Worm (Caenorhabditis elegans): ENCODE measurements around the gene nep-8.

DNA sequence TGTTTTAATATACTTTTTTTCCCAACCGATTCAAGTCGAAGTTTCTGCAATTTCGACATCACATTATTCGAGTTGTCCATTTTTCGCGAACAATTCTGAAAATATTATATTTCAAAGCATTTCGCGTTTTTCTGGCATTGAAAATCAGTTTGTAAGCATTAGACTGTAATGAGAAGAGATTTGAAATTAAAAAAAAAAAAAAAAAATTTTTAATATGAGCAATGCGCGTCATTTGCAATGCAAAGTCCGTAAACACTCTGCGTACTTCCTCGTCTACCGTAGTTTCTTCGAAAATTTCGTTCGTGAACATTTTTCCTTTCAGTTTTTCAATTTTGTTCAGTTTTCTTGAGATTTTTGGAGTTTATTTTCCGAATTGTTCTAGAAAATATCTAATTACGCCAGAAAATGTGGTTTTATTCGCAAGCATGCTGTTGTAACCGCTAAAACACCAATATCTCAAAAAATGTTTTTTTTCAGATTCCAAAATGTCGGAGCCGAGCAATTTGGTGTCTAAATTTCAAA, 41.7 kb downstream of the nep-8 start, which contains the start of the genes C16C8.5 and C16C8.16:
- no peak for TF ChIP-seq klf-2 (GFP tag; conservative IDR thresholded peaks at IDR 0.05)
- no peak for TF ChIP-seq flt-1 (GFP tag; IDR thresholded peaks at IDR 0.05)
- no peak for TF ChIP-seq T22C8.4 (GFP tag; IDR thresholded peaks at IDR 0.05)

All from whole organism, midembryonic.